Fruit fly (Drosophila melanogaster): Measurements from ENCODE around the gene Hsc70-2.

Gene Hsc70-2

dm6 chr3R:13044459-13044858 lies at the start of gene Hsc70-2:
TSS of gene Hsc70-2 (plus strand) at chr3R:13044759.
- TF ChIP-seq Hr78 (GFP tag; optimal IDR thresholded peaks at IDR 0.05) (no peak), foxo (GFP tag; optimal IDR thresholded peaks at IDR 0.05) (no peak), sage (GFP tag; optimal IDR thresholded peaks at IDR 0.05) (no peak), pan (optimal IDR thresholded peaks at IDR 0.05) (no peak), rgr (GFP tag; optimal IDR thresholded peaks at IDR 0.05) (no peak), Vsx2 (GFP tag; optimal IDR thresholded peaks at IDR 0.05; ENCODE audit: partially characterized antibody) (no peak), usp (GFP tag; optimal IDR thresholded peaks at IDR 0.05) (no peak), jim (GFP tag; optimal IDR thresholded peaks at IDR 0.05) (no peak), lola (GFP tag; optimal IDR thresholded peaks at IDR 0.05) (no peak), sv (GFP tag; optimal IDR thresholded peaks at IDR 0.05) (no peak), dmrt93B (GFP tag; optimal IDR thresholded peaks at IDR 0.05) (no peak), fru (GFP tag; optimal IDR thresholded peaks at IDR 0.05) (no peak), N (GFP tag; optimal IDR thresholded peaks at IDR 0.05) (no peak)

dm6 chr3R:12995047-12995446 lies 49.5 kb upstream of the Hsc70-2 start, which contains the start of gene yellow-f2:
TSS of gene yellow-f2 (minus strand) at chr3R:12995147.
- TF ChIP-seq jim (GFP tag; optimal IDR thresholded peaks at IDR 0.05) (no peak), sv (GFP tag; optimal IDR thresholded peaks at IDR 0.05) (no peak), Dfd (GFP tag; optimal IDR thresholded peaks at IDR 0.05) (no peak), Hr83 (GFP tag; optimal IDR thresholded peaks at IDR 0.05; ENCODE audit: poor library complexity, severe bottlenecking) (no peak), HLH106 (tag; optimal IDR thresholded peaks at IDR 0.05) (no peak), psq (GFP tag; optimal IDR thresholded peaks at IDR 0.05) (no peak), lola (GFP tag; optimal IDR thresholded peaks at IDR 0.05) (no peak), foxo (GFP tag; optimal IDR thresholded peaks at IDR 0.05) (no peak), CrebA (GFP tag; optimal IDR thresholded peaks at IDR 0.05; ENCODE audit: borderline replicate concordance) (no peak)

dm6 chr3R:12995522-12995921 lies 49.0 kb upstream of the Hsc70-2 start, which contains the start of gene CG7488:
TSS of gene CG7488 (plus strand) at chr3R:12995620.
- TF ChIP-seq CG9705 (GFP tag; optimal IDR thresholded peaks at IDR 0.05) (no peak), ey (GFP tag; optimal IDR thresholded peaks at IDR 0.05) (no peak), GATAd (GFP tag; optimal IDR thresholded peaks at IDR 0.05) (no peak), N (GFP tag; optimal IDR thresholded peaks at IDR 0.05) (no peak), woc (GFP tag; optimal IDR thresholded peaks at IDR 0.05) (no peak)

- no peak for TF ChIP-seq sage (GFP tag; optimal IDR thresholded peaks at IDR 0.05)
- TF ChIP-seq sv (GFP tag; optimal IDR thresholded peaks at IDR 0.05) = no peak
- no peak for TF ChIP-seq br (GFP tag; optimal IDR thresholded peaks at IDR 0.05)
- no peak for TF ChIP-seq h (GFP tag; optimal IDR thresholded peaks at IDR 0.05)
- no peak for TF ChIP-seq lola (GFP tag; optimal IDR thresholded peaks at IDR 0.05)
- TF ChIP-seq GATAd (GFP tag; optimal IDR thresholded peaks at IDR 0.05) = no peak
- TF ChIP-seq brk (GFP tag; optimal IDR thresholded peaks at IDR 0.05) = no peak
- no peak for TF ChIP-seq usp (GFP tag; optimal IDR thresholded peaks at IDR 0.05)
- TF ChIP-seq CG9705 (GFP tag; optimal IDR thresholded peaks at IDR 0.05) = no peak
- no peak for TF ChIP-seq Jra (GFP tag; optimal IDR thresholded peaks at IDR 0.05)
- TF ChIP-seq ey (GFP tag; optimal IDR thresholded peaks at IDR 0.05) = peak; percentile 28
- no peak for TF ChIP-seq pan (optimal IDR thresholded peaks at IDR 0.05)
- peak; percentile 25 for TF ChIP-seq N (GFP tag; optimal IDR thresholded peaks at IDR 0.05)
- peak; percentile 7 for TF ChIP-seq psq (GFP tag; optimal IDR thresholded peaks at IDR 0.05)
- no peak for TF ChIP-seq Hnf4 (GFP tag; optimal IDR thresholded peaks at IDR 0.05)
- TF ChIP-seq OdsH (GFP tag; optimal IDR thresholded peaks at IDR 0.05) = no peak
- no peak for TF ChIP-seq Abd-B (GFP tag; optimal IDR thresholded peaks at IDR 0.05)
- no peak for TF ChIP-seq dl (GFP tag; optimal IDR thresholded peaks at IDR 0.05; ENCODE audit: insufficient read depth in 1 of 2, partially characterized antibody in 2 of 2)
- no peak for TF ChIP-seq dmrt93B (GFP tag; optimal IDR thresholded peaks at IDR 0.05)
- no peak for TF ChIP-seq tai (GFP tag; optimal IDR thresholded peaks at IDR 0.05)
- no peak for TF ChIP-seq dsf (GFP tag; optimal IDR thresholded peaks at IDR 0.05; ENCODE audit: borderline replicate concordance)
- no peak for TF ChIP-seq Sp1 (GFP tag; optimal IDR thresholded peaks at IDR 0.05)
- no peak for TF ChIP-seq rgr (GFP tag; optimal IDR thresholded peaks at IDR 0.05)
- peak; percentile 43 for TF ChIP-seq Hr83 (GFP tag; optimal IDR thresholded peaks at IDR 0.05; ENCODE audit: poor library complexity, severe bottlenecking)
- TF ChIP-seq Vsx2 (GFP tag; optimal IDR thresholded peaks at IDR 0.05; ENCODE audit: partially characterized antibody) = no peak
- TF ChIP-seq Rel (GFP tag; optimal IDR thresholded peaks at IDR 0.05) = no peak
- peak; percentile 82 for TF ChIP-seq Rel (tag; optimal IDR thresholded peaks at IDR 0.05)
- TF ChIP-seq woc (GFP tag; optimal IDR thresholded peaks at IDR 0.05) = no peak
- TF ChIP-seq Myc (optimal IDR thresholded peaks at IDR 0.05) = no peak
- no peak for TF ChIP-seq Mio (GFP tag; optimal IDR thresholded peaks at IDR 0.05)
- TF ChIP-seq HLH106 (tag; optimal IDR thresholded peaks at IDR 0.05) = no peak
- no peak for TF ChIP-seq Dif (GFP tag; optimal IDR thresholded peaks at IDR 0.05; ENCODE audit: partially characterized antibody)
- TF ChIP-seq fru (GFP tag; optimal IDR thresholded peaks at IDR 0.05) = no peak
- no peak for TF ChIP-seq CG32264 (GFP tag; optimal IDR thresholded peaks at IDR 0.05)
- no peak for TF ChIP-seq foxo (GFP tag; optimal IDR thresholded peaks at IDR 0.05)
- TF ChIP-seq Hr78 (GFP tag; optimal IDR thresholded peaks at IDR 0.05) = no peak
- no peak for TF ChIP-seq CrebA (GFP tag; optimal IDR thresholded peaks at IDR 0.05; ENCODE audit: borderline replicate concordance)
Measured at dm6 chr3R:12997550-12998233, 46.9 kb upstream of the Hsc70-2 start, which contains the start of the genes CG17327, CG44194 and CG7518. TSS of gene CG17327 (minus strand) at chr3R:12997726. TSS of gene CG44194 (minus strand) at chr3R:12997726. TSS of gene CG7518 (plus strand) at chr3R:12998089.

All from whole organism, wandering third instar larva.